Worm (Caenorhabditis elegans): Measurements from ENCODE around the gene F01G12.18.

The F01G12.18 gene

DNA sequence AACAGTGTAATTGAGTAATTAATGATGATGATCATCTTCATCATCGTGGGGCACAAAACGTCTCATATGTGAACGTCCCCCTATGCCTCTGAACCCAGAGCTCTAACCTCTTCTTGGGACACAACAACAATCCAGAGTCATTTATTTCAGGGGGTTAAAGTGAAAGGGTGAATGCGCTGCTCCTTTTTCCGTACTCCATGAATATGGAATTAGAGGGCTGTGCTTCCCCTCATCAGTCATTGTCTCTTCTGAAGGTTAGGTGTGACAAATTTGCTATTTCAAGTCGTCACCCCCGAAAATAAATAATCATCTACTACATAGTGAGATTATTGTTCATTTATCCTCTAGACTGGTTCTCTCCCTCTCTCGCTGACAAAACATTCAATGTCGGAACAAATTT lies 4.0 kb upstream of the F01G12.18 start:
- TF ChIP-seq rnt-1 (tag; optimal IDR thresholded peaks at IDR 0.05): no peak
- TF ChIP-seq hlh-15 (tag; optimal IDR thresholded peaks at IDR 0.05): no peak
- TF ChIP-seq elt-2 (tag; optimal IDR thresholded peaks at IDR 0.05): no peak
- no peak for TF ChIP-seq lim-6 (tag; optimal IDR thresholded peaks at IDR 0.05)
- no peak for TF ChIP-seq dve-1 (tag; optimal IDR thresholded peaks at IDR 0.05)
- no peak for TF ChIP-seq pax-1 (tag; optimal IDR thresholded peaks at IDR 0.05)
- no peak for TF ChIP-seq hlh-30 (tag; optimal IDR thresholded peaks at IDR 0.05; ENCODE audit: insufficient read depth)
- no peak for TF ChIP-seq C08G9.2 (tag; optimal IDR thresholded peaks at IDR 0.05)
- TF ChIP-seq ref-2 (tag; optimal IDR thresholded peaks at IDR 0.05): no peak
- TF ChIP-seq madf-2 (tag; optimal IDR thresholded peaks at IDR 0.05): no peak
- no peak for TF ChIP-seq eyg-1 (tag; optimal IDR thresholded peaks at IDR 0.05)
- no peak for TF ChIP-seq dmd-4 (tag; optimal IDR thresholded peaks at IDR 0.05; ENCODE audit: borderline replicate concordance)
- no peak for TF ChIP-seq sox-4 (tag; optimal IDR thresholded peaks at IDR 0.05)
- TF ChIP-seq ceh-34 (tag; optimal IDR thresholded peaks at IDR 0.05): no peak
- no peak for TF ChIP-seq ceh-9 (tag; optimal IDR thresholded peaks at IDR 0.05)
- no peak for TF ChIP-seq fax-1 (tag; optimal IDR thresholded peaks at IDR 0.05)
- no peak for TF ChIP-seq che-1 (tag; optimal IDR thresholded peaks at IDR 0.05)
- TF ChIP-seq ceh-45 (GFP tag; IDR thresholded peaks at IDR 0.05): no peak
- no peak for TF ChIP-seq pag-3 (tag; optimal IDR thresholded peaks at IDR 0.05; ENCODE audit: borderline replicate concordance)

DNA sequence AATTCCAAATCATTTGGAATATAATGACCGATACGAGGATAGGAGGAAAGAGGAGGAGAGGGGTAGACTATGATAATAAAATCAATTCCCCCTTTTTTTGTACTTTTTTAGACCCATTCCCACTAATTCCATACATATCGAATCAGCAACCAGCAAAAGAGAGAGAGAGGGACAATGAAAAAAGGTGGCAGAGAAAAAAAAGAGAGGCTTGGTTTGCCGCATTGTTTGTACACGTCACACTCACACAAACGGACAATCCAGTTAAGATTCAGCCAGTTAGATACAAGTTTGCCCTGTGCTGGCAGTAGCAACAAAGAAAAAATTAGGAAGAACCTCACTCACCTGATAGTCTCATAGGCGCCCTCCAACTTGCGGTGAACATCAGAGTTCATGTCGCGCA lies 2.6 kb upstream of the F01G12.18 start:
- no peak for TF ChIP-seq ama-1 (optimal IDR thresholded peaks at IDR 0.05)
- no peak for TF ChIP-seq sox-2 (GFP tag; IDR thresholded peaks at IDR 0.05)
- no peak for TF ChIP-seq hlh-6 (tag; optimal IDR thresholded peaks at IDR 0.05)
- no peak for TF ChIP-seq ceh-14 (tag; optimal IDR thresholded peaks at IDR 0.05)
- no peak for TF ChIP-seq eyg-1 (tag; optimal IDR thresholded peaks at IDR 0.05)
- TF ChIP-seq hlh-30 (tag; optimal IDR thresholded peaks at IDR 0.05; ENCODE audit: insufficient read depth): no peak
- TF ChIP-seq hlh-13 (GFP tag; optimal IDR thresholded peaks at IDR 0.05): no peak
- TF ChIP-seq che-1 (tag; optimal IDR thresholded peaks at IDR 0.05): no peak
- no peak for TF ChIP-seq K09A11.1 (tag; optimal IDR thresholded peaks at IDR 0.05; ENCODE audit: insufficient read depth)
- TF ChIP-seq gmeb-2 (tag; optimal IDR thresholded peaks at IDR 0.05): no peak
- no peak for TF ChIP-seq C08G9.2 (tag; optimal IDR thresholded peaks at IDR 0.05)
- no peak for TF ChIP-seq rnt-1 (tag; optimal IDR thresholded peaks at IDR 0.05)
- no peak for TF ChIP-seq Y22D7AL.16 (tag; optimal IDR thresholded peaks at IDR 0.05)
- TF ChIP-seq ceh-48 (tag; optimal IDR thresholded peaks at IDR 0.05): no peak
- TF ChIP-seq ceh-18 (tag; optimal IDR thresholded peaks at IDR 0.05): no peak
- no peak for TF ChIP-seq mec-3 (tag; optimal IDR thresholded peaks at IDR 0.05; ENCODE audit: borderline replicate concordance)

DNA sequence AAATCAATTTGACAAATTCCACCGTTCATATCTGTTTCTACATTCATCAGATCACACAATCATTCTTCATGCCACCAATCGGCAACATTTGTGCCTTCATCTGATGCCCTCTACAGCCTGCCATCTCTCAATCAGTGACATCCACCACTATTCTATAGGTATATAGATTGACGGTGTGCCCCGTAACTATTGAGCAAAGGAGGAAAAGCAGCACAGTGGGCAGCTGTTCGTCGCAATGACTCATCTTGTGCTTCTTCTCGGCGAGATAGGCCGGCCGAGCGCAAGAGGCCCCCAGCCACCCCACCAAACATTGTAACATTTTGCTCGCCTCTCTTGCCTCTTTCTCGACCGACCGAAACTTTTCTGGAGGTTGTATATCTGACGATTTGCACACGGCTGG lies 6.2 kb downstream of the F01G12.18 start:
- TF ChIP-seq tbx-2 (tag; optimal IDR thresholded peaks at IDR 0.05) (peak; percentile 32), ceh-22 (tag; optimal IDR thresholded peaks at IDR 0.05) (no peak), ceh-34 (tag; optimal IDR thresholded peaks at IDR 0.05) (peak; percentile 46), unc-55 (GFP tag; optimal IDR thresholded peaks at IDR 0.05) (peak; percentile 89), ceh-45 (GFP tag; IDR thresholded peaks at IDR 0.05) (no peak), pax-1 (tag; optimal IDR thresholded peaks at IDR 0.05) (no peak), rnt-1 (tag; optimal IDR thresholded peaks at IDR 0.05) (peak; percentile 89), ceh-18 (tag; optimal IDR thresholded peaks at IDR 0.05) (peak; percentile 88), sox-4 (tag; optimal IDR thresholded peaks at IDR 0.05) (no peak), pat-9 (tag; optimal IDR thresholded peaks at IDR 0.05) (peak; percentile 55), C08G9.2 (tag; optimal IDR thresholded peaks at IDR 0.05) (peak; percentile 12), syd-9 (tag; optimal IDR thresholded peaks at IDR 0.05) (peak; percentile 58), nfya-1 (tag; optimal IDR thresholded peaks at IDR 0.05) (peak; percentile 72), dmd-4 (tag; optimal IDR thresholded peaks at IDR 0.05; ENCODE audit: borderline replicate concordance) (no peak)

DNA sequence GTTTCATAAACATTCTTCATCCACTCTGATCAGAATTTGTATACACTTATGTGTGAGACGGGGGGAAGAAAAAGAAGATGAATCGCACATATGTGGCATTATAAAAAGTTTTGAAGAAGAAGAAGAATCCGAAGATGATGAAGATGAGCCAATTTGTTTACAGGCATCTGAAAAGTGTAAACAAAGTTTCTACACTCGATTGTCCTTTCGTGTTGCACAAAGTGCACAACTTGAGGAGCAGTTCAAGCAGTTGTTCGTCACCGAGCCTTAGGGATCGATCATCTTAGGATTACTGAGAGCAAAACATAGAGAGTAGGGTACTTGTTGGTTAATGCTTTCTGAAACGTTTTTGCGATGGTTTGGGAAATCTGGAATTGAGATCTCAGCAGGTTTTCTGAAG lies 7.2 kb downstream of the F01G12.18 start:
- TF ChIP-seq elt-4 (tag; optimal IDR thresholded peaks at IDR 0.05) (no peak), madf-2 (tag; optimal IDR thresholded peaks at IDR 0.05) (no peak), lim-6 (tag; optimal IDR thresholded peaks at IDR 0.05) (no peak), ztf-16 (tag; optimal IDR thresholded peaks at IDR 0.05) (no peak)
